Fruit fly (Drosophila melanogaster): ENCODE measurements around the gene CG13078.

Gene CG13078

dm6 chr2L:19537779-19538456 is 25.8 kb upstream of the CG13078 start, which contains the start of gene CG13082 (continued):
- TF ChIP-seq CG10267 (tag; optimal IDR thresholded peaks at IDR 0.05) (peak; percentile 60), CG10462 (GFP tag; optimal IDR thresholded peaks at IDR 0.05) (peak; percentile 14), corto (GFP tag; optimal IDR thresholded peaks at IDR 0.05) (peak; percentile 35), CG11247 (GFP tag; IDR thresholded peaks at IDR 0.05) (no peak), peb (GFP tag; IDR thresholded peaks at IDR 0.05) (0 out of 2 replicates have a peak, but pooled peaks have one; percentile 38), chif (GFP tag; optimal IDR thresholded peaks at IDR 0.05) (peak; percentile 39 to 51), Drgx (GFP tag; IDR thresholded peaks at IDR 0.05) (peak; percentile 55), bab2 (GFP tag; optimal IDR thresholded peaks at IDR 0.05) (peak; percentile 55), CG12391 (tag; optimal IDR thresholded peaks at IDR 0.05) (peak; percentile 55), lmd (GFP tag; IDR thresholded peaks at IDR 0.05) (peak; percentile 49; the same call in 1 of the 2 replicates), tup (GFP tag; optimal IDR thresholded peaks at IDR 0.05) (peak; percentile 10), gcm2 (GFP tag; optimal IDR thresholded peaks at IDR 0.05) (no peak), twi (tag; optimal IDR thresholded peaks at IDR 0.05) (peak; percentile 39), nom (GFP tag; optimal IDR thresholded peaks at IDR 0.05) (peak; percentile 53), CG8765 (GFP tag; IDR thresholded peaks at IDR 0.05) (no peak), CG7372 (GFP tag; IDR thresholded peaks at IDR 0.05) (no peak), crol (GFP tag; IDR thresholded peaks at IDR 0.05) (peak; percentile 65), CG11093 (GFP tag; IDR thresholded peaks at IDR 0.05) (no peak), prd (optimal IDR thresholded peaks at IDR 0.05) (no peak), prd (GFP tag; IDR thresholded peaks at IDR 0.05) (peak; percentile 64; the same call in 2 of the 3 replicates), CG32767 (GFP tag; IDR thresholded peaks at IDR 0.05) (0 out of 2 replicates have a peak, but pooled peaks have one; percentile 16), Hey (tag; optimal IDR thresholded peaks at IDR 0.05) (no peak), CG8290 (GFP tag; optimal IDR thresholded peaks at IDR 0.05) (peak; percentile 26), CG8290 (tag; optimal IDR thresholded peaks at IDR 0.05) (no peak), CG11504 (tag; optimal IDR thresholded peaks at IDR 0.05) (peak; percentile 64), ato (GFP tag; IDR thresholded peaks at IDR 0.05; ENCODE audit: partially characterized antibody) (no peak), Myb (GFP tag; optimal IDR thresholded peaks at IDR 0.05) (no peak), CG11723 (GFP tag; optimal IDR thresholded peaks at IDR 0.05) (peak; percentile 35), CG31441 (GFP tag; IDR thresholded peaks at IDR 0.05) (peak; percentile 63), GATAe (GFP tag; conservative IDR thresholded peaks at IDR 0.05) (no peak), stc (GFP tag; IDR thresholded peaks at IDR 0.05) (no peak), lola (GFP tag; optimal IDR thresholded peaks at IDR 0.05) (peak in 1 of 3 experiments; percentile 80), CG16779 (GFP tag; IDR thresholded peaks at IDR 0.05) (no peak), Xbp1 (GFP tag; optimal IDR thresholded peaks at IDR 0.05) (peak; percentile 31), lbe (GFP tag; optimal IDR thresholded peaks at IDR 0.05) (peak; percentile 62), grau (tag; optimal IDR thresholded peaks at IDR 0.05) (peak; percentile 57), CG10209 (GFP tag; optimal IDR thresholded peaks at IDR 0.05) (peak; percentile 48), kni (GFP tag; optimal IDR thresholded peaks at IDR 0.05) (peak; percentile 73), CG13894 (tag; optimal IDR thresholded peaks at IDR 0.05) (no peak), CG2678 (tag; optimal IDR thresholded peaks at IDR 0.05) (peak; percentile 66), CG12104 (GFP tag; optimal IDR thresholded peaks at IDR 0.05) (no peak), aop (GFP tag; IDR thresholded peaks at IDR 0.05) (no peak), Blimp-1 (GFP tag; optimal IDR thresholded peaks at IDR 0.05) (peak; percentile 87), Adf1 (GFP tag; IDR thresholded peaks at IDR 0.05) (no peak), Gug (GFP tag; IDR thresholded peaks at IDR 0.05) (no peak), HLH4C (GFP tag; IDR thresholded peaks at IDR 0.05; ENCODE audit: partially characterized antibody) (no peak), TFAM (GFP tag; optimal IDR thresholded peaks at IDR 0.05) (no peak), CG8359 (GFP tag; optimal IDR thresholded peaks at IDR 0.05; ENCODE audit: borderline replicate concordance) (peak; percentile 62), Taf1 (GFP tag; IDR thresholded peaks at IDR 0.05) (no peak), CG6175 (GFP tag; IDR thresholded peaks at IDR 0.05) (no peak)
